Worm (Caenorhabditis elegans) whole organism, mixed stage, embryonic: ENCODE results near the gene pyk-2.

Source experiments
- M03D4.4 ChIP-seq: sonication (generic microtip); optimal IDR thresholded peaks from 2 replicates; lab custom pipeline; 2017; ENCODE audit warnings: mild to moderate bottlenecking, missing genetic modification characterization, missing compliant biosample characterization
- cnd-1 ChIP-seq: fragments of 200-800 bp; sonication (Bioruptor generic); optimal IDR thresholded peaks from 2 replicates; lab custom pipeline; 2018; ENCODE audit warnings: mild to moderate bottlenecking, missing genetic modification characterization, missing compliant biosample characterization
- nhr-12 ChIP-seq: fragments of 150-350 bp; optimal IDR thresholded peaks from 2 replicates; lab custom pipeline; 2014; ENCODE audit warnings: missing biosample characterization, missing genetic modification characterization
- nhr-76 ChIP-seq: sonication (generic microtip); optimal IDR thresholded peaks from 2 replicates; lab custom pipeline; 2017; ENCODE audit warnings: missing biosample characterization, missing genetic modification characterization
- snpc-4 ChIP-seq: fragments of 150-350 bp; optimal IDR thresholded peaks from 2 replicates; lab custom pipeline; 2014; ENCODE audit warnings: missing biosample characterization, missing genetic modification characterization

DNA sequence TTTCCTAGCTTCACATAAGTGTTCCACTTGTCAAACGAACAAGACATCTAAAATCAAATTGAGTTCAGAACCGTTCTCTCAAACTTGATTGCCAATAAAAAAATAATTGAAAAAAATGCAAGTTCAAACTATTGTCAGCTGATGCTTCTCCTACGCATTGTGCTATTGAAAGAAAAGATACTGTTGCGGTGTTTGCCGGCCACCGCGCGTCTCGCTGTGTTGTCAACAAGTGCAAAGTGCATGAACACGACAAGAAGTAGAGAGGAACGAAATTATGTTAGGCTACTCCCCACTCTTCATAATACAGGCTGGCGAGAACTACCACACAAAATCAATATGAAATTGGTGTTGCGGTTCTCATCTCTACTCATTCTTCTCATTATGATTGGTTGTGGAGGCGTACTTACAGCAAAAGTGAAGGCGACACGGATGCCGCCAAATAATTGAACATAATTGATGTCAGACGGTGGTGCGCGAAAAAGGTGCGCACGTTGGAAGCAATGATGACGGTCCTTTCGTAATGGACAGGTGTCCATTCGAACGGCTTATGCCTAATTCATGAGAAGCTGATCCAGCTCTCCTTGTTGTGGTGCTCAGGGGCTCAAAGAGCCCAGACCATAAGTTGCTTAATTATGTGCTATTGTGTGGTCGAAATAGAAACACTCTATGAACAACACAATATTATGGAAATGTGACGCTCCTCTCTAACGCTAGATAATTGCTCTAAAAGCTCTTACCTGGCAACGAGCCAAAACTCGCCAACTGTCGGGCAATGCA is 42.2 kb upstream of the pyk-2 start:
- TF ChIP-seq snpc-4 (no peak), M03D4.4 (tag; lab: Kevin White, UChicago) (no peak), cnd-1 (no peak), nhr-12 (tag; lab: Kevin White, UChicago) (no peak), nhr-76 (no peak)
